Fruit fly (Drosophila melanogaster): Measurements from ENCODE around the gene CG13023.

dm6 chr3L:16896408-16896807, 30.8 kb downstream of the CG13023 start:
- TF ChIP-seq pan (optimal IDR thresholded peaks at IDR 0.05) = no peak
- no peak for TF ChIP-seq Dll (optimal IDR thresholded peaks at IDR 0.05)
- no peak for TF ChIP-seq CG8478 (optimal IDR thresholded peaks at IDR 0.05)
